Fruit fly (Drosophila melanogaster) Kc167 (cell line): ENCODE measurements around the gene CG18754.

Source experiments
- Myc ChIP-seq: fragments of >200 bp; optimal IDR thresholded peaks from 2 replicates; lab custom pipeline; 2017; ENCODE audit warnings: missing external identifiers
- Sin3A ChIP-seq: fragments of >200 bp; optimal IDR thresholded peaks from 2 replicates; lab custom pipeline; 2018; ENCODE audit warnings: missing external identifiers
- h ChIP-seq: fragments of >200 bp; optimal IDR thresholded peaks from 3 replicates; lab custom pipeline; 2018; ENCODE audit warnings: missing external identifiers
- insv ChIP-seq: fragments of >200 bp; optimal IDR thresholded peaks from 3 replicates; lab custom pipeline; 2018; ENCODE audit warnings: missing external identifiers
- psq ChIP-seq: fragments of >200 bp; optimal IDR thresholded peaks from 2 replicates; lab custom pipeline; 2017; ENCODE audit warnings: missing external identifiers
- ttk ChIP-seq: sonication (Bioruptor generic); optimal IDR thresholded peaks from 2 replicates; lab custom pipeline; 2017; ENCODE audit warnings: missing external identifiers

The CG18754 gene

DNA sequence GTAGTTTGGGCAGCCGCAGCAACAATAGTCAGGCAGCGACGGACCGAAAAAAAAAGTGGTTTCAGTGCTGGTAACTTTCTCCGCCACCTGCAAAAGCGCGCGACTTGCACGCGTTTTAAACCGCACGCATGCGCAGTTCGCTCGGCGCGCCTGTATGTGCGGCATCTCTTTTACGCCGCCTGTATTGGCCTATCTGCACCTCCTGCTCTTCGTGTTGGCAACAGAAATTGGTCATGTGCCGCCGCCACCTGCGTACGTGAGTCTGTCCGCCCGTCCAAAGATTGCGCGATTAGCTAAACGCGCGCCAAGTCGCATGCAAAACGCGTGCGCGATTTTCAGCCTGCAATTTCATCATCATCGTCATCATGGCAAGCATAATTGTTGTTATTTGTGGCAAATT is 51.8 kb downstream of the CG18754 start:
- TF ChIP-seq insv (lab: Kevin White, UChicago) = no peak
- TF ChIP-seq Myc (lab: Kevin White, UChicago) = no peak
- TF ChIP-seq ttk (lab: Kevin White, UChicago) = no peak
- no peak for TF ChIP-seq psq (lab: Kevin White, UChicago)
- no peak for TF ChIP-seq h (lab: Kevin White, UChicago)
- TF ChIP-seq Sin3A (lab: Kevin White, UChicago) = no peak
